Worm (Caenorhabditis elegans): ENCODE results near the gene fbxa-209.

- TF ChIP-seq rnt-1 (tag; optimal IDR thresholded peaks at IDR 0.05) (no peak), sox-2 (GFP tag; IDR thresholded peaks at IDR 0.05) (no peak), dve-1 (tag; optimal IDR thresholded peaks at IDR 0.05) (no peak), sox-4 (tag; optimal IDR thresholded peaks at IDR 0.05) (no peak), odd-2 (tag; optimal IDR thresholded peaks at IDR 0.05) (no peak), fkh-10 (GFP tag; optimal IDR thresholded peaks at IDR 0.05) (no peak), eyg-1 (tag; optimal IDR thresholded peaks at IDR 0.05) (no peak), ceh-14 (tag; optimal IDR thresholded peaks at IDR 0.05) (no peak), hlh-6 (tag; optimal IDR thresholded peaks at IDR 0.05) (no peak)
Measured at ce11 chrV:15454322-15454721, 27.5 kb upstream of the fbxa-209 start.
